Fruit fly (Drosophila melanogaster): ENCODE results near the gene Prosbeta4.

Gene Prosbeta4

dm6 chr2L:16719643-16720515 is 12.1 kb downstream of the Prosbeta4 start, which contains the start of gene Cyt-c-p (continued):
- TF ChIP-seq Hey (tag; optimal IDR thresholded peaks at IDR 0.05) (no peak), CG7372 (GFP tag; IDR thresholded peaks at IDR 0.05) (no peak), CG7271 (tag; optimal IDR thresholded peaks at IDR 0.05) (no peak), CG3407 (GFP tag; optimal IDR thresholded peaks at IDR 0.05) (no peak), hbn (GFP tag; IDR thresholded peaks at IDR 0.05; ENCODE audit: partially characterized antibody) (peak; percentile 44; the same call in 1 of the 2 replicates), dysf (GFP tag; IDR thresholded peaks at IDR 0.05) (peak; percentile 12; the same call in 1 of the 3 replicates), seq (GFP tag; IDR thresholded peaks at IDR 0.05) (0 out of 2 replicates have a peak, but pooled peaks have one; percentile 10), NC2β (GFP tag; optimal IDR thresholded peaks at IDR 0.05) (peak; percentile 35), Hr39 (optimal IDR thresholded peaks at IDR 0.05) (no peak), Blimp-1 (GFP tag; optimal IDR thresholded peaks at IDR 0.05) (peak; percentile 39), p53 (GFP tag; optimal IDR thresholded peaks at IDR 0.05) (peak; percentile 44), peb (GFP tag; IDR thresholded peaks at IDR 0.05) (no peak), grau (tag; optimal IDR thresholded peaks at IDR 0.05) (peak; percentile 37), CG13287 (GFP tag; IDR thresholded peaks at IDR 0.05; ENCODE audit: partially characterized antibody) (peak; percentile 72), CG15011 (GFP tag; optimal IDR thresholded peaks at IDR 0.05) (no peak), CG33557 (GFP tag; optimal IDR thresholded peaks at IDR 0.05) (peak; percentile 16), Drgx (GFP tag; IDR thresholded peaks at IDR 0.05) (no peak), CrebB (tag; optimal IDR thresholded peaks at IDR 0.05) (no peak), CG17829 (tag; optimal IDR thresholded peaks at IDR 0.05) (peak; percentile 52), nerfin-2 (GFP tag; IDR thresholded peaks at IDR 0.05; ENCODE audit: partially characterized antibody) (0 out of 2 replicates have a peak, but pooled peaks have one; percentile 16), CG10366 (GFP tag; IDR thresholded peaks at IDR 0.05) (no peak), vvl (GFP tag; IDR thresholded peaks at IDR 0.05) (0 out of 2 replicates have a peak, but pooled peaks have one; percentile 22), CG13894 (tag; optimal IDR thresholded peaks at IDR 0.05) (peak; percentile 75), tio (GFP tag; optimal IDR thresholded peaks at IDR 0.05) (no peak), org-1 (GFP tag; optimal IDR thresholded peaks at IDR 0.05) (no peak), Mad (GFP tag; optimal IDR thresholded peaks at IDR 0.05) (no peak), gce (GFP tag; IDR thresholded peaks at IDR 0.05) (no peak), Awh (GFP tag; IDR thresholded peaks at IDR 0.05) (no peak), Opbp (GFP tag; IDR thresholded peaks at IDR 0.05; ENCODE audit: partially characterized antibody) (peak; percentile 55; the same call in 1 of the 3 replicates), psq (GFP tag; optimal IDR thresholded peaks at IDR 0.05) (no peak), CG10565 (GFP tag; optimal IDR thresholded peaks at IDR 0.05) (no peak), CG3065 (GFP tag; optimal IDR thresholded peaks at IDR 0.05) (no peak), sd (tag; optimal IDR thresholded peaks at IDR 0.05) (peak; percentile 69), Sin3A (optimal IDR thresholded peaks at IDR 0.05) (peak; percentile 91), fd3F (GFP tag; optimal IDR thresholded peaks at IDR 0.05) (no peak), Sry-δ (GFP tag; optimal IDR thresholded peaks at IDR 0.05) (peak; percentile 70), sna (GFP tag; IDR thresholded peaks at IDR 0.05; ENCODE audit: partially characterized antibody) (0 out of 2 replicates have a peak, but pooled peaks have one; percentile 41), CG11398 (GFP tag; optimal IDR thresholded peaks at IDR 0.05) (no peak), gro (GFP tag; optimal IDR thresholded peaks at IDR 0.05) (peak; percentile 65), CG2678 (tag; optimal IDR thresholded peaks at IDR 0.05) (peak; percentile 38), sob (GFP tag; IDR thresholded peaks at IDR 0.05) (peak; percentile 54; the same call in 1 of the 2 replicates), CG1603 (tag; optimal IDR thresholded peaks at IDR 0.05) (peak; percentile 55), Meics (GFP tag; optimal IDR thresholded peaks at IDR 0.05) (no peak), Max (GFP tag; optimal IDR thresholded peaks at IDR 0.05) (peak; percentile 28), CG17359 (tag; optimal IDR thresholded peaks at IDR 0.05) (no peak), lilli (GFP tag; optimal IDR thresholded peaks at IDR 0.05) (peak; percentile 38), ac (GFP tag; optimal IDR thresholded peaks at IDR 0.05) (no peak), CG6765 (GFP tag; optimal IDR thresholded peaks at IDR 0.05) (peak; percentile 13), CG30020 (tag; optimal IDR thresholded peaks at IDR 0.05) (peak; percentile 44)

Data from whole organism, embryonic.